Fruit fly (Drosophila melanogaster) whole organism: ENCODE results near the gene Kap3.

ENCODE experiments used
- CG8478 ChIP-seq: fragments of >200 bp; optimal IDR thresholded peaks from 2 replicates; lab custom pipeline; 2018; ENCODE audit warnings: inconsistent platforms
- Dll ChIP-seq: fragments of >200 bp; optimal IDR thresholded peaks from 2 replicates; lab custom pipeline; 2017
- EcR ChIP-seq, 2 experiments: fragments of >200 bp; optimal IDR thresholded peaks; 2 replicates each; lab custom pipeline; 2017; ENCODE audit warnings: missing biosample characterization in 2 of 2, missing genetic modification characterization in 2 of 2, missing genetic modification reagents in 2 of 2
- pan ChIP-seq: fragments of >200 bp; optimal IDR thresholded peaks from 2 replicates; lab custom pipeline; 2017
- psq ChIP-seq: fragments of >200 bp; optimal IDR thresholded peaks from 2 replicates; lab custom pipeline; 2017
- usp ChIP-seq: fragments of >200 bp; optimal IDR thresholded peaks from 2 replicates; lab custom pipeline; 2017; ENCODE audit warnings: missing biosample characterization, missing genetic modification characterization, mixed read lengths

The Kap3 gene

dm6 chrX:11284993-11285392 lies 54.9 kb downstream of the Kap3 start:
- TF ChIP-seq pan (no peak), psq (lab: Kevin White, UChicago) (no peak), EcR (GFP tag; optimal IDR thresholded peaks at IDR 0.05; lab: Kevin White, UChicago) (no peak), Dll (lab: Kevin White, UChicago) (no peak), CG8478 (no peak), usp (GFP tag; lab: Kevin White, UChicago) (no peak)
